Worm (Caenorhabditis elegans) whole organism, L1 larva: ENCODE measurements around the gene F19G12.8.

Experiments used
- aha-1 ChIP-seq: fragments of 150-350 bp; optimal IDR thresholded peaks from 2 replicates; lab custom pipeline; 2014; ENCODE audit warnings: missing biosample characterization, missing genetic modification characterization
- ama-1 ChIP-seq: fragments of 150-350 bp; optimal IDR thresholded peaks from 2 replicates; lab custom pipeline; 2014
- blmp-1 ChIP-seq: fragments of 150-350 bp; optimal IDR thresholded peaks from 2 replicates; lab custom pipeline; 2014; ENCODE audit warnings: missing biosample characterization, missing genetic modification characterization
- ceh-63 ChIP-seq: fragments of 200-800 bp; sonication (Bioruptor generic); optimal IDR thresholded peaks from 2 replicates; lab custom pipeline; 2018; ENCODE audit warnings: mild to moderate bottlenecking, missing genetic modification characterization, missing compliant biosample characterization
- ceh-8 ChIP-seq: fragments of 200-800 bp; sonication (Bioruptor generic); optimal IDR thresholded peaks from 2 replicates; lab custom pipeline; 2018; ENCODE audit warnings: mild to moderate bottlenecking, missing genetic modification characterization, moderate library complexity, missing compliant biosample characterization
- ceh-82 ChIP-seq, 3 experiments: fragments of 150-350 bp in 1 of 3; sonication (generic microtip) in 2 of 3; optimal IDR thresholded peaks; 2 replicates each; lab custom pipeline; 2014 to 2017; ENCODE audit warnings: missing biosample characterization in 3 of 3, missing genetic modification characterization in 3 of 3
- ceh-88 ChIP-seq: fragments of 200-800 bp; sonication (Bioruptor generic); IDR thresholded peaks from 2 replicates; pipeline ENCODE4 v1.3.6; 2022; ENCODE audit warnings: missing genetic modification characterization, missing compliant biosample characterization
- dpl-1 ChIP-seq, 3 experiments: fragments of 150-350 bp in 2 of 3; sonication (generic microtip) in 1 of 3; optimal IDR thresholded peaks; 2 replicates each; lab custom pipeline; 2014 to 2017; ENCODE audit warnings: missing biosample characterization in 3 of 3, missing genetic modification characterization in 3 of 3, missing genetic modification reagents in 3 of 3
- efl-3 ChIP-seq: fragments of 200-800 bp; sonication (Bioruptor generic); optimal IDR thresholded peaks from 2 replicates; lab custom pipeline; 2018; ENCODE audit warnings: mild to moderate bottlenecking, missing genetic modification characterization, missing compliant biosample characterization
- elt-2 ChIP-seq: sonication (generic microtip); optimal IDR thresholded peaks from 2 replicates; lab custom pipeline; 2016; ENCODE audit warnings: missing genetic modification characterization, mild to moderate bottlenecking, inconsistent platforms, missing compliant biosample characterization, missing genetic modification reagents
- fkh-10 ChIP-seq: sonication (generic microtip); optimal IDR thresholded peaks from 2 replicates; lab custom pipeline; 2017; ENCODE audit warnings: missing biosample characterization, missing genetic modification reagents, missing genetic modification characterization
- fkh-4 ChIP-seq: sonication (generic microtip); optimal IDR thresholded peaks from 2 replicates; lab custom pipeline; 2016; ENCODE audit warnings: missing compliant biosample characterization, missing genetic modification characterization, borderline replicate concordance
- fos-1 ChIP-seq: fragments of 150-350 bp; optimal IDR thresholded peaks from 2 replicates; lab custom pipeline; 2014; ENCODE audit warnings: missing biosample characterization, missing genetic modification characterization
- irx-1 ChIP-seq: sonication (generic microtip); optimal IDR thresholded peaks from 2 replicates; lab custom pipeline; 2016; ENCODE audit warnings: missing genetic modification characterization, missing compliant biosample characterization
- lin-13 ChIP-seq: fragments of 150-350 bp; optimal IDR thresholded peaks from 2 replicates; lab custom pipeline; 2014; ENCODE audit warnings: missing biosample characterization, missing genetic modification reagents, missing genetic modification characterization
- lin-15B ChIP-seq: fragments of 150-350 bp; sonication (generic microtip); optimal IDR thresholded peaks from 3 replicates; lab custom pipeline; 2014; ENCODE audit warnings: missing biosample characterization, missing genetic modification characterization
- lin-35 ChIP-seq, 2 experiments: fragments of 150-350 bp; optimal IDR thresholded peaks; 2 replicates each; lab custom pipeline; 2014; ENCODE audit warnings: missing biosample characterization in 2 of 2, missing genetic modification characterization in 2 of 2, missing genetic modification reagents in 2 of 2
- lin-39 ChIP-seq: fragments of 150-350 bp; optimal IDR thresholded peaks from 2 replicates; lab custom pipeline; 2014; ENCODE audit warnings: missing biosample characterization, missing genetic modification reagents, missing genetic modification characterization
- lir-3 ChIP-seq: sonication (generic microtip); optimal IDR thresholded peaks from 2 replicates; lab custom pipeline; 2016; ENCODE audit warnings: mild to moderate bottlenecking, missing genetic modification characterization, moderate library complexity, missing compliant biosample characterization; ENCODE audit not compliant: poor library complexity
- lsy-2 ChIP-seq, 2 experiments: fragments of 150-350 bp; optimal IDR thresholded peaks; 2 replicates each; lab custom pipeline; 2014; ENCODE audit warnings: missing biosample characterization in 2 of 2, missing genetic modification characterization in 2 of 2
- mef-2 ChIP-seq: fragments of 150-350 bp; optimal IDR thresholded peaks from 2 replicates; lab custom pipeline; 2014; ENCODE audit warnings: missing biosample characterization, missing genetic modification characterization
- nhr-19 ChIP-seq: fragments of 200-800 bp; sonication (Bioruptor generic); conservative IDR thresholded peaks from 2 replicates; pipeline ENCODE4 v1.3.6; 2022; ENCODE audit warnings: missing genetic modification characterization, missing compliant biosample characterization
- nhr-47 ChIP-seq: sonication (generic microtip); optimal IDR thresholded peaks from 2 replicates; lab custom pipeline; 2016; ENCODE audit warnings: mild to moderate bottlenecking, missing genetic modification characterization, moderate library complexity, missing compliant biosample characterization
- nhr-71 ChIP-seq: sonication (generic microtip); optimal IDR thresholded peaks from 2 replicates; lab custom pipeline; 2016; ENCODE audit warnings: mild to moderate bottlenecking, missing genetic modification characterization, moderate library complexity, missing compliant biosample characterization
- nhr-84 ChIP-seq: sonication (generic microtip); optimal IDR thresholded peaks from 2 replicates; lab custom pipeline; 2017; ENCODE audit warnings: missing biosample characterization, missing genetic modification characterization
- nhr-85 ChIP-seq: sonication (generic microtip); peaks from one replicate; lab custom pipeline; 2016; ENCODE audit warnings: missing genetic modification characterization, inconsistent platforms, missing compliant biosample characterization
- nhr-90 ChIP-seq: sonication (generic microtip); optimal IDR thresholded peaks from 2 replicates; lab custom pipeline; 2016; ENCODE audit warnings: mild to moderate bottlenecking, missing genetic modification characterization, missing compliant biosample characterization; ENCODE audit not compliant: poor library complexity
- pag-3 ChIP-seq: sonication (generic microtip); optimal IDR thresholded peaks from 2 replicates; lab custom pipeline; 2017; ENCODE audit warnings: missing genetic modification characterization, mild to moderate bottlenecking, missing compliant biosample characterization, antibody characterized with exemption, borderline replicate concordance; ENCODE audit not compliant: insufficient read depth
- snpc-4 ChIP-seq: fragments of 150-350 bp; optimal IDR thresholded peaks from 2 replicates; lab custom pipeline; 2014; ENCODE audit warnings: missing biosample characterization, missing genetic modification characterization
- snu-23 ChIP-seq: sonication (generic microtip); optimal IDR thresholded peaks from 2 replicates; lab custom pipeline; 2016; ENCODE audit warnings: missing genetic modification characterization, missing compliant biosample characterization
- sox-4 ChIP-seq: sonication (generic microtip); optimal IDR thresholded peaks from 2 replicates; lab custom pipeline; 2016; ENCODE audit warnings: missing genetic modification characterization, missing compliant biosample characterization
- tbx-2 ChIP-seq: sonication (generic microtip); optimal IDR thresholded peaks from 2 replicates; lab custom pipeline; 2016; ENCODE audit warnings: missing genetic modification characterization, missing compliant biosample characterization
- ztf-4 ChIP-seq: fragments of 150-350 bp; optimal IDR thresholded peaks from 2 replicates; lab custom pipeline; 2014; ENCODE audit warnings: missing biosample characterization, missing genetic modification characterization

Gene F19G12.8

DNA sequence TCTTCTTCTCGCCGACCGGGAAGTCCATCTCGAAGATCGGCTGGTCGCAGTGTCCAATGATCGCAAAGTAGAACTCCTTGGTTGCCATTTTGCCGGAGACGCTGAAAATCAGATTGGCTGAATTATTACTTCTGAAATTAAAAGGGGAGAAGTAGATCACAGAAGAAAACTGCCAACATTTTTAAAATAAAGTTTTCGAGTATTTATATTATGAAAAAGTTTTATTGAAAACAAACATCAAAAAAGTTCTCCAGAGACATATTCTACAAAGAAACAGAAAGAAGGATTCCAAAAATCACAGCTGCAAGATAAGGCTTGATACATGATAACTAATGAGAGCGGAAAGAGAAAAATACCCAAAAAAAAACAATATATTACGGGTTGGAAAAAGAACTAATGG lies 23.0 kb downstream of the F19G12.8 start, which contains the start of gene sedl-1:
Gene sedl-1, minus strand, starts transcription at position 101 of the 400 bp plus-strand sequence.
- TF ChIP-seq lsy-2 (tag; optimal IDR thresholded peaks at IDR 0.05; lab: Kevin White, UChicago) (no peak), irx-1 (no peak), nhr-71 (no peak), fkh-4 (tag; lab: Kevin White, UChicago) (no peak), efl-3 (GFP tag; lab: Kevin White, UChicago) (no peak), lir-3 (tag; lab: Kevin White, UChicago) (no peak), pag-3 (tag; lab: Kevin White, UChicago) (no peak), tbx-2 (tag; lab: Kevin White, UChicago) (no peak), nhr-85 (no peak), nhr-84 (tag; lab: Kevin White, UChicago) (no peak), lin-13 (no peak), lin-15B (tag; lab: Kevin White, UChicago) (no peak), nhr-90 (tag; lab: Kevin White, UChicago) (no peak), lin-35 (GFP tag; optimal IDR thresholded peaks at IDR 0.05; lab: Kevin White, UChicago) (no peak), blmp-1 (tag; lab: Kevin White, UChicago) (no peak), snpc-4 (tag; lab: Kevin White, UChicago) (no peak), ceh-63 (GFP tag; lab: Kevin White, UChicago) (no peak), sox-4 (tag; lab: Kevin White, UChicago) (no peak)

- TF ChIP-seq ceh-63 (GFP tag; lab: Kevin White, UChicago) = no peak
- peak; percentile 1 for TF ChIP-seq ceh-8
Measured at ce11 chrX:1441602-1442183, 24.6 kb downstream of the F19G12.8 start.

DNA sequence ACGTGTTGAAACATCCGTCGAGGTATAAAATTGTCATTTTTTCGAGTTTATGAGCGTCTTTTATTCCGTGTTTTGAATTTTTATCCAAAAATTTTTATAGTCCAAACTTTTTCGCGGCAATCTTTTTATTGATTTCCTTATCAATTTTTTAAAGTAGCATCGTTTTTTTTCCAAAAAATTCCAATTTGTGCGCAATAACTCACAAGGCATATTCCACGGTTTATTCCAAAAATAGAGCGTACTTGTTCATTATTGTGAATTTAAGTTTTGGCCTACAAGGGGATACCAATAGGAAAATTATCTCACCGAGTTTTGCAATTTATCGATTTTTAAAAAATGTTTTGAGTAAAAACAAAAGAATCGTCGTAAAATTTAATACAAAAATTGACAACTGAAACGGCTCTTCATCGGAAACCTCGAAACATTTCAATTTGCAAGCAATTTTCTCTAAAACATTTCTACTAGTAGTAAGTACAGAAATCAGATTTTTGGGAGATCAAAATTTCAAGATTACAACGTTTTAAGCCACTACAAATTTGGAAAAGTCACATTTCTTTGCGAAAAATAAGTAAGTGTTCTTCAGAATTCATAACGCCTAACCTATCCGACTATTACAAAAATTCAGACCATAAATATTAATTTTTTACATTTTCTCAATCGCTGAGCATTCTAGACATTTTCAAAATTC lies 26.6 kb downstream of the F19G12.8 start:
- TF ChIP-seq nhr-90 (tag; lab: Kevin White, UChicago) (peak; percentile 42), mef-2 (tag; lab: Kevin White, UChicago) (no peak), fkh-10 (GFP tag; lab: Kevin White, UChicago) (no peak), lin-39 (tag; lab: Kevin White, UChicago) (peak; percentile 47), nhr-47 (tag; lab: Kevin White, UChicago) (peak; percentile 5)

- TF ChIP-seq ceh-82 (tag; optimal IDR thresholded peaks at IDR 0.05; lab: Kevin White, UChicago) (no peak), aha-1 (no peak), elt-2 (tag; lab: Kevin White, UChicago) (no peak), nhr-90 (tag; lab: Kevin White, UChicago) (peak; percentile 9), nhr-71 (peak; percentile 34), dpl-1 (GFP tag; optimal IDR thresholded peaks at IDR 0.05; lab: Kevin White, UChicago) (no peak), irx-1 (peak; percentile 14), tbx-2 (tag; lab: Kevin White, UChicago) (peak; percentile 16), nhr-85 (peak; percentile 75), nhr-47 (tag; lab: Kevin White, UChicago) (peak; percentile 31), ama-1 (lab: Kevin White, UChicago) (peak; percentile 26), snu-23 (GFP tag; lab: Kevin White, UChicago) (peak; percentile 12), ceh-88 (GFP tag; lab: Robert Waterston, UW) (no peak), ztf-4 (tag; lab: Kevin White, UChicago) (peak; percentile 25), fos-1 (tag; lab: Kevin White, UChicago) (no peak), nhr-19 (GFP tag; lab: Robert Waterston, UW) (peak; percentile 33; the same call in 1 of the 2 replicates)
- TF ChIP-seq, all 84 proteins: peak for 10
Measured at ce11 chrX:1445696-1446095, 28.6 kb downstream of the F19G12.8 start.
